Worm (Caenorhabditis elegans) whole organism, mixed stage, embryonic: Measurements from ENCODE around the gene F55C12.19.

Experiments used
- M03D4.4 ChIP-seq: sonication (generic microtip); optimal IDR thresholded peaks from 2 replicates; lab custom pipeline; 2017; ENCODE audit warnings: mild to moderate bottlenecking, missing genetic modification characterization, missing compliant biosample characterization
- blmp-1 ChIP-seq: fragments of 150-350 bp; optimal IDR thresholded peaks from 2 replicates; lab custom pipeline; 2014; ENCODE audit warnings: missing biosample characterization, missing genetic modification characterization
- ceh-39 ChIP-seq: fragments of 150-350 bp; optimal IDR thresholded peaks from 2 replicates; lab custom pipeline; 2014; ENCODE audit warnings: missing biosample characterization, missing genetic modification characterization
- ceh-43 ChIP-seq: fragments of 200-800 bp; sonication (Bioruptor generic); optimal IDR thresholded peaks from 2 replicates; lab custom pipeline; 2018; ENCODE audit warnings: mild to moderate bottlenecking, missing genetic modification characterization, moderate library complexity, missing compliant biosample characterization
- ceh-83 ChIP-seq: fragments of 200-800 bp; sonication (Bioruptor generic); optimal IDR thresholded peaks from 2 replicates; lab custom pipeline; 2018; ENCODE audit warnings: mild to moderate bottlenecking, missing genetic modification characterization, missing compliant biosample characterization
- ces-1 ChIP-seq: fragments of 150-350 bp; optimal IDR thresholded peaks from 2 replicates; lab custom pipeline; 2014; ENCODE audit warnings: missing biosample characterization, missing genetic modification reagents, missing genetic modification characterization
- drap-1 ChIP-seq: fragments of 200-800 bp; sonication (Bioruptor generic); optimal IDR thresholded peaks from 3 replicates; lab custom pipeline; 2018; ENCODE audit warnings: mild to moderate bottlenecking, missing genetic modification characterization, missing compliant biosample characterization
- elt-1 ChIP-seq: sonication (generic microtip); optimal IDR thresholded peaks from 2 replicates; lab custom pipeline; 2017; ENCODE audit warnings: missing genetic modification characterization, mild to moderate bottlenecking, missing compliant biosample characterization, antibody characterized with exemption, moderate library complexity, borderline replicate concordance; ENCODE audit not compliant: insufficient read depth
- elt-3 ChIP-seq: fragments of 150-350 bp; optimal IDR thresholded peaks from 2 replicates; lab custom pipeline; 2014; ENCODE audit warnings: missing biosample characterization, missing genetic modification characterization
- flh-1 ChIP-seq: fragments of 200-800 bp; sonication (Bioruptor generic); optimal IDR thresholded peaks from 2 replicates; lab custom pipeline; 2018; ENCODE audit warnings: mild to moderate bottlenecking, missing genetic modification characterization, moderate library complexity, missing compliant biosample characterization
- hlh-1 ChIP-seq: fragments of 150-350 bp; optimal IDR thresholded peaks from 2 replicates; lab custom pipeline; 2014; ENCODE audit warnings: missing biosample characterization, missing genetic modification reagents, missing genetic modification characterization
- lin-13 ChIP-seq: fragments of 150-350 bp; optimal IDR thresholded peaks from 2 replicates; lab custom pipeline; 2014; ENCODE audit warnings: missing biosample characterization, missing genetic modification characterization
- lin-32 ChIP-seq: fragments of 200-800 bp; sonication (Bioruptor generic); optimal IDR thresholded peaks from 2 replicates; lab custom pipeline; 2018; ENCODE audit warnings: mild to moderate bottlenecking, missing genetic modification characterization, missing compliant biosample characterization
- lsy-2 ChIP-seq: fragments of 150-350 bp; optimal IDR thresholded peaks from 2 replicates; lab custom pipeline; 2014; ENCODE audit warnings: missing biosample characterization, missing genetic modification characterization
- mab-5 ChIP-seq: fragments of 150-350 bp; optimal IDR thresholded peaks from 2 replicates; lab custom pipeline; 2014; ENCODE audit warnings: missing biosample characterization, missing genetic modification characterization
- mep-1 ChIP-seq: fragments of 150-350 bp; optimal IDR thresholded peaks from 2 replicates; lab custom pipeline; 2017; ENCODE audit warnings: missing biosample characterization, missing genetic modification reagents, missing genetic modification characterization, inconsistent platforms
- mls-2 ChIP-seq: sonication (generic microtip); optimal IDR thresholded peaks from 2 replicates; lab custom pipeline; 2016; ENCODE audit warnings: mild to moderate bottlenecking, missing genetic modification characterization, moderate library complexity, missing compliant biosample characterization
- nhr-2 ChIP-seq: fragments of 150-350 bp; optimal IDR thresholded peaks from 2 replicates; lab custom pipeline; 2014; ENCODE audit warnings: missing biosample characterization, missing genetic modification characterization
- nhr-237 ChIP-seq: fragments of 150-350 bp; optimal IDR thresholded peaks from 2 replicates; lab custom pipeline; 2014; ENCODE audit warnings: missing biosample characterization, missing genetic modification characterization
- nhr-28 ChIP-seq: fragments of 150-350 bp; optimal IDR thresholded peaks from 2 replicates; lab custom pipeline; 2014; ENCODE audit warnings: missing biosample characterization, missing genetic modification characterization
- nhr-76 ChIP-seq: sonication (generic microtip); optimal IDR thresholded peaks from 2 replicates; lab custom pipeline; 2017; ENCODE audit warnings: missing biosample characterization, missing genetic modification characterization
- pha-4 ChIP-seq: fragments of 150-350 bp; optimal IDR thresholded peaks from 2 replicates; lab custom pipeline; 2018; ENCODE audit warnings: missing biosample characterization, missing genetic modification reagents, missing genetic modification characterization
- snpc-4 ChIP-seq: fragments of 150-350 bp; optimal IDR thresholded peaks from 2 replicates; lab custom pipeline; 2014; ENCODE audit warnings: missing biosample characterization, missing genetic modification characterization
- tbx-8 ChIP-seq: fragments of 200-800 bp; sonication (Bioruptor generic); optimal IDR thresholded peaks from 2 replicates; lab custom pipeline; 2018; ENCODE audit warnings: mild to moderate bottlenecking, missing genetic modification characterization, moderate library complexity, missing compliant biosample characterization
- unc-120 ChIP-seq: sonication (generic microtip); optimal IDR thresholded peaks from 2 replicates; lab custom pipeline; 2017; ENCODE audit warnings: missing genetic modification characterization, missing compliant biosample characterization; ENCODE audit not compliant: poor library complexity, severe bottlenecking
- unc-39 ChIP-seq: fragments of 150-350 bp; optimal IDR thresholded peaks from 2 replicates; lab custom pipeline; 2014; ENCODE audit warnings: missing biosample characterization, missing genetic modification characterization
- unc-62 ChIP-seq: fragments of 150-350 bp; optimal IDR thresholded peaks from 2 replicates; lab custom pipeline; 2014; ENCODE audit warnings: missing biosample characterization, missing genetic modification reagents, missing genetic modification characterization
- ztf-11 ChIP-seq: fragments of 150-350 bp; optimal IDR thresholded peaks from 2 replicates; lab custom pipeline; 2014; ENCODE audit warnings: missing biosample characterization, missing genetic modification characterization

Gene F55C12.19

DNA sequence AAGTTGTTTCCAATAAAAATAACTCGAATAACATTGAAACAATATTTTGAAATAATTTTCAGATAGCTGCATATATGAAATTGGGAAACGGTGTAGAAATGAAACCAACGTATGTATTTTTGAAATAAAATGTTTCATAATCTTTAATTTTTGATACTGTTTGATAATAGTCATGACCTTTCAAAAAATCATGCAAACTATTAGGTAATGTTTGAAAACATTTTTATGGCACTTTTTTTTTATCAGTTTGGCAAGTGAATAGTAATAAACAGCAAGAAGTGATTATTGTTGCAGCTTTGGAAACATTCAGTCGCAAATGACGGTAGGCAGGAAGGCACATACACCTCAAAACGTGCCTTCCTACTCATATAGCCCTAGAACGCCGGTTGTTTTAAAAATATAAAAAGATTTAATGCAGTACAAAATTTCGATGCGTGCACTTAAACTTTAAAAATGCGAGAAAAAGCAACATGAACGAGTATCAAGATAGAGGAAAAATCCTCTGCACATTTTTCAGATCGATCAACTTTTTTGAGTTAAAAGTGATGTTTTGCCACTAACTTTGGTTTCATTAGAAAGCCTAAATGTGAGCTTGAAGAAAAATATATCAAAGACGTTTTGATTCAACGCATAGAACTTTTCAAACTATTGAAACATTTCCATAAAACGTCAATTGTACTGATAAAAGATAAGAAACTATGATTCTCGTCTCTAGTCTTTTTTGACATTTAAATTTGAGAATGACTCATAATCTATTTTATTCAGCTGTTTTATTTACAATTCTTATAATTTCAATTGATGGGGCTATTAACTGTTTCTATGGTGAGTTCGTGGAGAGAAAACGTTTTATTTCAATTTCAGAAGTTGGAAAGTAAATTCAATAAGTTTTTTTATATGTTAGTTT, at the start of gene F55C12.19:
Gene F55C12.19 (plus strand): TSS at position 735 of the 904 bp plus-strand sequence.
- TF ChIP-seq elt-3 (tag; lab: Kevin White, UChicago) (no peak), hlh-1 (tag; lab: Kevin White, UChicago) (no peak), unc-120 (tag; lab: Kevin White, UChicago) (no peak), M03D4.4 (tag; lab: Kevin White, UChicago) (no peak), lsy-2 (tag; lab: Kevin White, UChicago) (no peak), lin-13 (tag; lab: Kevin White, UChicago) (no peak), tbx-8 (GFP tag; lab: Kevin White, UChicago) (no peak), mep-1 (tag; lab: Kevin White, UChicago) (no peak)
- TF ChIP-seq, all 35 proteins: peak for 0

- TF ChIP-seq nhr-2 (tag; lab: Kevin White, UChicago) (no peak), blmp-1 (tag; lab: Kevin White, UChicago) (no peak), mep-1 (tag; lab: Kevin White, UChicago) (no peak), ceh-83 (GFP tag; lab: Kevin White, UChicago) (no peak), tbx-8 (GFP tag; lab: Kevin White, UChicago) (no peak), hlh-1 (tag; lab: Kevin White, UChicago) (no peak), elt-3 (tag; lab: Kevin White, UChicago) (no peak), mls-2 (no peak), M03D4.4 (tag; lab: Kevin White, UChicago) (no peak), lin-13 (tag; lab: Kevin White, UChicago) (no peak), flh-1 (GFP tag; lab: Kevin White, UChicago) (no peak), ceh-43 (no peak), nhr-28 (no peak), pha-4 (tag; lab: Kevin White, UChicago) (no peak), unc-62 (GFP tag; lab: Kevin White, UChicago) (no peak), ztf-11 (tag; lab: Kevin White, UChicago) (no peak), drap-1 (GFP tag; lab: Kevin White, UChicago) (no peak)
Observed at ce11 chrII:5816346-5816745, 49.6 kb upstream of the F55C12.19 start, which contains the start of gene ZK1248.20. TSS of gene ZK1248.20 (plus strand) at chrII:5816646.

- TF ChIP-seq mls-2 (no peak), M03D4.4 (tag; lab: Kevin White, UChicago) (no peak)
Observed at ce11 chrII:5818298-5818697, 47.6 kb upstream of the F55C12.19 start, which contains the start of gene ZK1248.4. TSS of gene ZK1248.4 (plus strand) at chrII:5818598.

- TF ChIP-seq ztf-11 (tag; lab: Kevin White, UChicago) (no peak), nhr-237 (tag; lab: Kevin White, UChicago) (no peak), ceh-39 (tag; lab: Kevin White, UChicago) (no peak), lin-13 (tag; lab: Kevin White, UChicago) (no peak), nhr-76 (tag; lab: Kevin White, UChicago) (no peak), mep-1 (tag; lab: Kevin White, UChicago) (no peak), elt-1 (tag; lab: Kevin White, UChicago) (no peak), lin-32 (GFP tag; lab: Kevin White, UChicago) (no peak), snpc-4 (tag; lab: Kevin White, UChicago) (no peak), unc-39 (tag; lab: Kevin White, UChicago) (no peak), nhr-2 (tag; lab: Kevin White, UChicago) (no peak), ces-1 (no peak)
Observed at ce11 chrII:5819655-5820054, 46.3 kb upstream of the F55C12.19 start.

ce11 chrII:5820282-5820762, 45.6 kb upstream of the F55C12.19 start, which contains the start of gene ehs-1:
TSS of gene ehs-1 (plus strand) at chrII:5820712.
- TF ChIP-seq tbx-8 (GFP tag; lab: Kevin White, UChicago) = no peak
- TF ChIP-seq lin-32 (GFP tag; lab: Kevin White, UChicago) = no peak
- TF ChIP-seq unc-62 (GFP tag; lab: Kevin White, UChicago) = peak; percentile 5
- TF ChIP-seq mab-5 (tag; lab: Kevin White, UChicago) = no peak
- peak; percentile 8 for TF ChIP-seq ces-1
- no peak for TF ChIP-seq snpc-4 (tag; lab: Kevin White, UChicago)
